Worm (Caenorhabditis elegans) whole organism, midembryonic: Measurements from ENCODE around the gene mans-2.

Source experiments
- T22C8.4 ChIP-seq: fragments of 200-800 bp; sonication (Bioruptor generic); IDR thresholded peaks from 2 replicates; pipeline ENCODE4 v1.3.6; 2022; ENCODE audit warnings: missing genetic modification characterization, missing compliant biosample characterization
- cog-1 ChIP-seq: sonication (generic microtip); optimal IDR thresholded peaks from 2 replicates; lab custom pipeline; 2016; ENCODE audit warnings: missing genetic modification characterization, missing compliant biosample characterization
- flt-1 ChIP-seq: fragments of 200-800 bp; sonication (Bioruptor generic); IDR thresholded peaks from 2 replicates; pipeline ENCODE4 v1.3.6; 2022; ENCODE audit warnings: missing genetic modification characterization, missing compliant biosample characterization
- klf-2 ChIP-seq: fragments of 200-800 bp; sonication (Bioruptor generic); conservative IDR thresholded peaks from 2 replicates; pipeline ENCODE4 v1.3.6; 2022; ENCODE audit warnings: missing genetic modification reagents, missing genetic modification characterization, missing compliant biosample characterization
- med-1 ChIP-seq: sonication (generic microtip); optimal IDR thresholded peaks from 2 replicates; lab custom pipeline; 2017; ENCODE audit warnings: missing genetic modification characterization, mild to moderate bottlenecking, missing compliant biosample characterization, antibody characterized with exemption, missing genetic modification reagents; ENCODE audit not compliant: insufficient read depth
- ref-1 ChIP-seq: fragments of 200-800 bp; sonication (Bioruptor generic); conservative IDR thresholded peaks from 2 replicates; pipeline ENCODE4 v1.3.6; 2022; ENCODE audit warnings: missing genetic modification reagents, missing genetic modification characterization, missing compliant biosample characterization
- tab-1 ChIP-seq: fragments of 200-800 bp; sonication (Bioruptor generic); IDR thresholded peaks from 2 replicates; pipeline ENCODE4 v1.3.6; 2022; ENCODE audit warnings: missing genetic modification characterization, missing compliant biosample characterization
- ztf-23 ChIP-seq: fragments of 200-800 bp; sonication (Bioruptor generic); IDR thresholded peaks from 2 replicates; pipeline ENCODE4 v1.3.6; 2022; ENCODE audit warnings: missing genetic modification reagents, missing genetic modification characterization, missing compliant biosample characterization
- ztf-29 ChIP-seq: fragments of 200-800 bp; sonication (Bioruptor generic); IDR thresholded peaks from 2 replicates; pipeline ENCODE4 v1.3.6; 2022; ENCODE audit warnings: missing genetic modification reagents, missing genetic modification characterization, missing compliant biosample characterization

mans-2 gene

ce11 chrV:11948581-11948980, 36.7 kb downstream of the mans-2 start:
- TF ChIP-seq flt-1 (GFP tag; lab: Robert Waterston, UW) (no peak), cog-1 (tag; lab: Kevin White, UChicago) (no peak), tab-1 (GFP tag; lab: Robert Waterston, UW) (no peak), ztf-29 (GFP tag; lab: Robert Waterston, UW) (no peak)

- TF ChIP-seq ztf-23 (GFP tag; lab: Robert Waterston, UW) (no peak), ztf-29 (GFP tag; lab: Robert Waterston, UW) (no peak), med-1 (GFP tag; lab: Kevin White, UChicago) (no peak), T22C8.4 (no peak), cog-1 (tag; lab: Kevin White, UChicago) (no peak), klf-2 (GFP tag; lab: Robert Waterston, UW) (no peak), ref-1 (GFP tag; lab: Robert Waterston, UW) (no peak)
These were observed 37.8 kb downstream of the mans-2 start for ce11 chrV:11947414-11947954.

- TF ChIP-seq flt-1 (GFP tag; lab: Robert Waterston, UW) (no peak), T22C8.4 (no peak), tab-1 (GFP tag; lab: Robert Waterston, UW) (no peak), klf-2 (GFP tag; lab: Robert Waterston, UW) (no peak), cog-1 (tag; lab: Kevin White, UChicago) (no peak), ztf-29 (GFP tag; lab: Robert Waterston, UW) (no peak), ref-1 (GFP tag; lab: Robert Waterston, UW) (no peak), med-1 (GFP tag; lab: Kevin White, UChicago) (no peak), ztf-23 (GFP tag; lab: Robert Waterston, UW) (no peak)
These were observed 38.5 kb downstream of the mans-2 start for ce11 chrV:11946818-11947217.

- TF ChIP-seq med-1 (GFP tag; lab: Kevin White, UChicago) (no peak), cog-1 (tag; lab: Kevin White, UChicago) (no peak), tab-1 (GFP tag; lab: Robert Waterston, UW) (no peak), T22C8.4 (no peak), klf-2 (GFP tag; lab: Robert Waterston, UW) (no peak), ztf-29 (GFP tag; lab: Robert Waterston, UW) (no peak), ztf-23 (GFP tag; lab: Robert Waterston, UW) (no peak), flt-1 (GFP tag; lab: Robert Waterston, UW) (no peak), ref-1 (GFP tag; lab: Robert Waterston, UW) (no peak)
These were observed 39.9 kb downstream of the mans-2 start for ce11 chrV:11945429-11945828.

ce11 chrV:11943737-11944136, 41.5 kb downstream of the mans-2 start:
- no peak for TF ChIP-seq klf-2 (GFP tag; lab: Robert Waterston, UW)
- no peak for TF ChIP-seq ref-1 (GFP tag; lab: Robert Waterston, UW)
- no peak for TF ChIP-seq cog-1 (tag; lab: Kevin White, UChicago)
- no peak for TF ChIP-seq T22C8.4

- TF ChIP-seq ztf-23 (GFP tag; lab: Robert Waterston, UW) (no peak), tab-1 (GFP tag; lab: Robert Waterston, UW) (no peak), klf-2 (GFP tag; lab: Robert Waterston, UW) (no peak), cog-1 (tag; lab: Kevin White, UChicago) (no peak), med-1 (GFP tag; lab: Kevin White, UChicago) (no peak), ztf-29 (GFP tag; lab: Robert Waterston, UW) (no peak), T22C8.4 (no peak), ref-1 (GFP tag; lab: Robert Waterston, UW) (no peak), flt-1 (GFP tag; lab: Robert Waterston, UW) (no peak)
These were observed 43.0 kb downstream of the mans-2 start, which contains the start of gene F58H1.6 for ce11 chrV:11942325-11942724. TSS of gene F58H1.6 (plus strand) at chrV:11942625.

ce11 chrV:11941664-11942063, 43.6 kb downstream of the mans-2 start:
- no peak for TF ChIP-seq med-1 (GFP tag; lab: Kevin White, UChicago)

- TF ChIP-seq tab-1 (GFP tag; lab: Robert Waterston, UW) (no peak), cog-1 (tag; lab: Kevin White, UChicago) (no peak), klf-2 (GFP tag; lab: Robert Waterston, UW) (no peak), T22C8.4 (no peak), ztf-23 (GFP tag; lab: Robert Waterston, UW) (no peak), ref-1 (GFP tag; lab: Robert Waterston, UW) (no peak), flt-1 (GFP tag; lab: Robert Waterston, UW) (no peak), med-1 (GFP tag; lab: Kevin White, UChicago) (no peak), ztf-29 (GFP tag; lab: Robert Waterston, UW) (no peak)
These were observed 45.0 kb downstream of the mans-2 start for ce11 chrV:11940329-11940728.

- TF ChIP-seq flt-1 (GFP tag; lab: Robert Waterston, UW): no peak
- TF ChIP-seq tab-1 (GFP tag; lab: Robert Waterston, UW): no peak
- no peak for TF ChIP-seq ztf-23 (GFP tag; lab: Robert Waterston, UW)
- TF ChIP-seq ztf-29 (GFP tag; lab: Robert Waterston, UW): no peak
- TF ChIP-seq cog-1 (tag; lab: Kevin White, UChicago): no peak
- TF ChIP-seq med-1 (GFP tag; lab: Kevin White, UChicago): no peak
- TF ChIP-seq ref-1 (GFP tag; lab: Robert Waterston, UW): no peak
- no peak for TF ChIP-seq T22C8.4
- TF ChIP-seq klf-2 (GFP tag; lab: Robert Waterston, UW): no peak
These were observed 47.6 kb downstream of the mans-2 start, which contains the start of gene gpla-1 for ce11 chrV:11937710-11938109. TSS of gene gpla-1 (minus strand) at chrV:11937810.

- TF ChIP-seq ztf-29 (GFP tag; lab: Robert Waterston, UW): no peak
- no peak for TF ChIP-seq flt-1 (GFP tag; lab: Robert Waterston, UW)
- no peak for TF ChIP-seq ref-1 (GFP tag; lab: Robert Waterston, UW)
- no peak for TF ChIP-seq cog-1 (tag; lab: Kevin White, UChicago)
These were observed 50.4 kb downstream of the mans-2 start, which contains the start of gene F58H1.8 for ce11 chrV:11934848-11935247. TSS of gene F58H1.8 (plus strand) at chrV:11935148.
